Fruit fly (Drosophila melanogaster) whole organism: Measurements from ENCODE around the gene toy.

Experiments used
- CG8478 ChIP-seq: fragments of >200 bp; optimal IDR thresholded peaks from 2 replicates; lab custom pipeline; 2018; ENCODE audit warnings: inconsistent platforms
- EcR ChIP-seq, 2 experiments: fragments of >200 bp; optimal IDR thresholded peaks; 2 replicates each; lab custom pipeline; 2017; ENCODE audit warnings: missing biosample characterization in 2 of 2, missing genetic modification characterization in 2 of 2, missing genetic modification reagents in 2 of 2
- psq ChIP-seq: fragments of >200 bp; optimal IDR thresholded peaks from 2 replicates; lab custom pipeline; 2017

- TF ChIP-seq psq (lab: Kevin White, UChicago) (no peak), CG8478 (no peak), EcR (GFP tag; optimal IDR thresholded peaks at IDR 0.05; lab: Kevin White, UChicago) (no peak)
Measured at dm6 chr4:949313-949712, 40.2 kb upstream of the toy start.
